Fruit fly (Drosophila melanogaster): Measurements from ENCODE around the gene CG43208.

CG43208 gene

dm6 chr3R:13319873-13320272 is 16.6 kb downstream of the CG43208 start:
- TF ChIP-seq CG4496 (GFP tag; IDR thresholded peaks at IDR 0.05) (peak; percentile 76; the same call in 2 of the 3 replicates), Pif1A (GFP tag; optimal IDR thresholded peaks at IDR 0.05) (peak; percentile 20), EcR (GFP tag; optimal IDR thresholded peaks at IDR 0.05) (no peak)

- no peak for TF ChIP-seq Ets98B (GFP tag; IDR thresholded peaks at IDR 0.05)
- TF ChIP-seq CG8301 (tag; optimal IDR thresholded peaks at IDR 0.05) = no peak
- no peak for TF ChIP-seq CG14655 (GFP tag; optimal IDR thresholded peaks at IDR 0.05)
- TF ChIP-seq CG10348 (GFP tag; IDR thresholded peaks at IDR 0.05) = no peak
- TF ChIP-seq CG9948 (tag; optimal IDR thresholded peaks at IDR 0.05) = no peak
- no peak for TF ChIP-seq Pif1A (GFP tag; optimal IDR thresholded peaks at IDR 0.05)
- no peak for TF ChIP-seq Snoo (tag; optimal IDR thresholded peaks at IDR 0.05)
- TF ChIP-seq rn (GFP tag; IDR thresholded peaks at IDR 0.05) = no peak
- TF ChIP-seq CG32121 (GFP tag; IDR thresholded peaks at IDR 0.05) = no peak
These were observed 29.8 kb downstream of the CG43208 start for dm6 chr3R:13333031-13333430.

- TF ChIP-seq Ets98B (GFP tag; IDR thresholded peaks at IDR 0.05) (no peak), D1 (tag; optimal IDR thresholded peaks at IDR 0.05) (no peak), CG32121 (GFP tag; IDR thresholded peaks at IDR 0.05) (no peak), EcR (GFP tag; optimal IDR thresholded peaks at IDR 0.05) (no peak), CG13204 (GFP tag; optimal IDR thresholded peaks at IDR 0.05) (no peak), Snoo (tag; optimal IDR thresholded peaks at IDR 0.05) (no peak), CG9948 (tag; optimal IDR thresholded peaks at IDR 0.05) (no peak)
These were observed 30.8 kb downstream of the CG43208 start, which contains the start of gene PK2-R2 for dm6 chr3R:13334007-13334406. TSS of gene PK2-R2 (minus strand) at chr3R:13334166.

dm6 chr3R:13338030-13338429 is 34.8 kb downstream of the CG43208 start, which contains the start of gene PK2-R1:
TSS of gene PK2-R1 (plus strand) at chr3R:13338330.
- no peak for TF ChIP-seq CG10348 (GFP tag; IDR thresholded peaks at IDR 0.05)
- no peak for TF ChIP-seq Snoo (tag; optimal IDR thresholded peaks at IDR 0.05)
- no peak for TF ChIP-seq CG14655 (GFP tag; optimal IDR thresholded peaks at IDR 0.05)
- no peak for TF ChIP-seq rn (GFP tag; IDR thresholded peaks at IDR 0.05)
- no peak for TF ChIP-seq fd96Ca (GFP tag; IDR thresholded peaks at IDR 0.05)
- TF ChIP-seq gl (tag; optimal IDR thresholded peaks at IDR 0.05) = no peak
- TF ChIP-seq CG15710 (tag; optimal IDR thresholded peaks at IDR 0.05) = no peak
- TF ChIP-seq Pif1A (GFP tag; optimal IDR thresholded peaks at IDR 0.05) = no peak
- no peak for TF ChIP-seq CG13204 (GFP tag; optimal IDR thresholded peaks at IDR 0.05)
- no peak for TF ChIP-seq D1 (tag; optimal IDR thresholded peaks at IDR 0.05)
- no peak for TF ChIP-seq CG32121 (GFP tag; IDR thresholded peaks at IDR 0.05)
- TF ChIP-seq CG34367 (tag; optimal IDR thresholded peaks at IDR 0.05) = no peak
- TF ChIP-seq CG4496 (GFP tag; IDR thresholded peaks at IDR 0.05) = no peak
- TF ChIP-seq Pif1B (GFP tag; optimal IDR thresholded peaks at IDR 0.05) = no peak

- TF ChIP-seq CG13204 (GFP tag; optimal IDR thresholded peaks at IDR 0.05) (no peak), CG10348 (GFP tag; IDR thresholded peaks at IDR 0.05) (no peak), Snoo (tag; optimal IDR thresholded peaks at IDR 0.05) (no peak), CG8301 (tag; optimal IDR thresholded peaks at IDR 0.05) (no peak), CG4496 (GFP tag; IDR thresholded peaks at IDR 0.05) (no peak), CG32121 (GFP tag; IDR thresholded peaks at IDR 0.05) (no peak), CG17806 (tag; optimal IDR thresholded peaks at IDR 0.05) (no peak), D1 (tag; optimal IDR thresholded peaks at IDR 0.05) (no peak), EcR (GFP tag; optimal IDR thresholded peaks at IDR 0.05) (no peak), rn (GFP tag; IDR thresholded peaks at IDR 0.05) (no peak), Pif1B (GFP tag; optimal IDR thresholded peaks at IDR 0.05) (no peak), CG14655 (GFP tag; optimal IDR thresholded peaks at IDR 0.05) (no peak), CG12605 (GFP tag; IDR thresholded peaks at IDR 0.05) (no peak), Ets98B (GFP tag; IDR thresholded peaks at IDR 0.05) (no peak), Pif1A (GFP tag; optimal IDR thresholded peaks at IDR 0.05) (no peak)
These were observed 50.1 kb downstream of the CG43208 start, which contains the start of gene mthl12 for dm6 chr3R:13353373-13353772. TSS of gene mthl12 (plus strand) at chr3R:13353673.

Measured in whole organism, pupa.